Fruit fly (Drosophila melanogaster) whole organism, embryonic: ENCODE measurements around the gene CG1024.
A peak's percentile ranks its signal among the peaks of the same experiment; 100 is the strongest.

Source experiments
- Atf6 ChIP-seq: fragments of 200-800 bp; sonication (Bioruptor generic); IDR thresholded peaks from 2 replicates; pipeline ENCODE4 v1.3.6; 2022; ENCODE audit warnings: missing biosample characterization, missing genetic modification characterization
- BtbVII ChIP-seq: fragments of 200-800 bp; sonication (Bioruptor generic); optimal IDR thresholded peaks from 3 replicates; lab custom pipeline; 2017; ENCODE audit warnings: missing biosample characterization, mild to moderate bottlenecking, missing genetic modification characterization
- C15 ChIP-seq: fragments of 200-800 bp; sonication (Bioruptor generic); IDR thresholded peaks from 3 replicates; pipeline ENCODE4 v1.3.6; 2022; ENCODE audit warnings: missing biosample characterization, missing genetic modification characterization
- CG10431 ChIP-seq: fragments of 200-800 bp; sonication (Bioruptor generic); optimal IDR thresholded peaks from 3 replicates; lab custom pipeline; 2018; ENCODE audit warnings: missing biosample characterization, mild to moderate bottlenecking, missing genetic modification characterization
- CG11247 ChIP-seq: fragments of 200-800 bp; sonication (Bioruptor generic); IDR thresholded peaks from 2 replicates; pipeline ENCODE4 v1.3.6; 2022; ENCODE audit warnings: missing biosample characterization, missing genetic modification characterization
- CG12659 ChIP-seq: fragments of 200-800 bp; sonication (Bioruptor generic); optimal IDR thresholded peaks from 3 replicates; lab custom pipeline; 2017; ENCODE audit warnings: mild to moderate bottlenecking, missing biosample characterization, missing genetic modification reagents, missing genetic modification characterization
- CG12769 ChIP-seq: fragments of 200-800 bp; sonication (Bioruptor generic); optimal IDR thresholded peaks from 2 replicates; lab custom pipeline; 2019; ENCODE audit warnings: missing biosample characterization, mild to moderate bottlenecking, missing genetic modification characterization, moderate library complexity
- CG14014 ChIP-seq: fragments of 200-800 bp; sonication (Bioruptor generic); IDR thresholded peaks from 2 replicates; pipeline ENCODE4 v1.3.6; 2022; ENCODE audit warnings: missing biosample characterization, missing genetic modification characterization
- CG14860 ChIP-seq: fragments of 200-800 bp; sonication (Bioruptor generic); IDR thresholded peaks from 3 replicates; pipeline ENCODE4 v1.3.6; 2022; ENCODE audit warnings: missing biosample characterization, missing genetic modification characterization; ENCODE audit not compliant: partially characterized antibody
- CG15601 ChIP-seq: fragments of 200-800 bp; sonication (Bioruptor generic); optimal IDR thresholded peaks from 3 replicates; lab custom pipeline; 2019; ENCODE audit warnings: missing biosample characterization, mild to moderate bottlenecking, missing genetic modification characterization, moderate library complexity
- CG18764 ChIP-seq: fragments of 200-800 bp; sonication (Bioruptor generic); optimal IDR thresholded peaks from 3 replicates; lab custom pipeline; 2016; ENCODE audit warnings: missing biosample characterization, missing genetic modification characterization
- CG3065 ChIP-seq: fragments of 200-800 bp; sonication (Bioruptor generic); optimal IDR thresholded peaks from 2 replicates; lab custom pipeline; 2016; ENCODE audit warnings: missing biosample characterization, missing genetic modification characterization
- CG33213 ChIP-seq: fragments of 200-800 bp; sonication (Bioruptor generic); optimal IDR thresholded peaks from 3 replicates; lab custom pipeline; 2016; ENCODE audit warnings: missing biosample characterization, missing genetic modification characterization
- CG3847 ChIP-seq: fragments of 200-800 bp; sonication (Bioruptor generic); IDR thresholded peaks from 2 replicates; pipeline ENCODE4 v1.3.6; 2022; ENCODE audit warnings: missing biosample characterization, missing genetic modification characterization
- CG6854 ChIP-seq: fragments of 200-800 bp; sonication (Bioruptor generic); optimal IDR thresholded peaks from 3 replicates; lab custom pipeline; 2017; ENCODE audit warnings: missing biosample characterization, mild to moderate bottlenecking, missing genetic modification characterization
- Dad ChIP-seq: fragments of 200-800 bp; sonication (Bioruptor generic); optimal IDR thresholded peaks from 3 replicates; lab custom pipeline; 2016; ENCODE audit warnings: missing biosample characterization, missing genetic modification characterization
- E2f1 ChIP-seq: fragments of 200-800 bp; sonication (Bioruptor generic); IDR thresholded peaks from 2 replicates; pipeline ENCODE4 v1.3.6; 2022; ENCODE audit warnings: missing biosample characterization, missing genetic modification characterization
- E2f2 ChIP-seq: fragments of 200-800 bp; sonication (Bioruptor generic); IDR thresholded peaks from 2 replicates; pipeline ENCODE4 v1.3.6; 2022; ENCODE audit warnings: missing biosample characterization, missing genetic modification characterization
- Eip74EF ChIP-seq, 2 experiments: fragments of 200-800 bp in 1 of 2; fragments of >200 bp in 1 of 2; sonication (Bioruptor generic) in 1 of 2; optimal IDR thresholded peaks; 2 replicates each; lab custom pipeline; 2017 to 2019; ENCODE audit warnings: missing biosample characterization in 2 of 2, missing genetic modification characterization in 2 of 2, mild to moderate bottlenecking in 1 of 2, moderate library complexity in 1 of 2
- Fer2 ChIP-seq: fragments of 200-800 bp; sonication (Bioruptor generic); optimal IDR thresholded peaks from 2 replicates; lab custom pipeline; 2018; ENCODE audit warnings: missing biosample characterization, mild to moderate bottlenecking, missing genetic modification characterization, moderate library complexity
- HLH3B ChIP-seq: fragments of 200-800 bp; sonication (Bioruptor generic); IDR thresholded peaks from 2 replicates; pipeline ENCODE4 v1.3.6; 2022; ENCODE audit warnings: missing biosample characterization, missing genetic modification characterization
- Hr3 ChIP-seq: fragments of 200-800 bp; sonication (Bioruptor generic); optimal IDR thresholded peaks from 3 replicates; lab custom pipeline; 2016; ENCODE audit warnings: missing biosample characterization, missing genetic modification characterization
- Hr51 ChIP-seq, 2 experiments: fragments of 200-800 bp; sonication (Bioruptor generic); optimal IDR thresholded peaks; 2 replicates in 1 of 2; 3 replicates in 1 of 2; lab custom pipeline; 2016 to 2018; ENCODE audit warnings: missing biosample characterization in 2 of 2, missing genetic modification characterization in 2 of 2, mild to moderate bottlenecking in 1 of 2, moderate library complexity in 1 of 2
- Hr78 ChIP-seq, 2 experiments: fragments of 200-800 bp in 1 of 2; fragments of >200 bp in 1 of 2; sonication (Bioruptor generic) in 1 of 2; optimal IDR thresholded peaks; 2 replicates each; lab custom pipeline; 2017 to 2019; ENCODE audit warnings: missing biosample characterization in 2 of 2, missing genetic modification characterization in 2 of 2, mild to moderate bottlenecking in 1 of 2, moderate library complexity in 1 of 2
- Lpt ChIP-seq: fragments of >200 bp; optimal IDR thresholded peaks from 2 replicates; lab custom pipeline; 2018; ENCODE audit warnings: missing biosample characterization, missing genetic modification characterization
- MTF-1 ChIP-seq: fragments of 200-800 bp; sonication (Bioruptor generic); optimal IDR thresholded peaks from 2 replicates; lab custom pipeline; 2018; ENCODE audit warnings: missing biosample characterization, mild to moderate bottlenecking, missing genetic modification characterization, borderline replicate concordance
- Nf-YB ChIP-seq: fragments of 200-800 bp; sonication (Bioruptor generic); optimal IDR thresholded peaks from 3 replicates; lab custom pipeline; 2019; ENCODE audit warnings: missing biosample characterization, mild to moderate bottlenecking, missing genetic modification characterization, moderate library complexity
- Optix ChIP-seq: fragments of 200-800 bp; sonication (Bioruptor generic); IDR thresholded peaks from 3 replicates; pipeline ENCODE4 v1.3.6; 2022; ENCODE audit warnings: missing biosample characterization, missing genetic modification characterization
- PHDP ChIP-seq: fragments of 200-800 bp; sonication (Bioruptor generic); optimal IDR thresholded peaks from 3 replicates; lab custom pipeline; 2018; ENCODE audit warnings: missing biosample characterization, mild to moderate bottlenecking, missing genetic modification characterization, moderate library complexity
- Stat92E ChIP-seq, 3 experiments: fragments of >200 bp in 2 of 3; fragments of 200-800 bp in 1 of 3; sonication (Bioruptor generic) in 1 of 3; optimal IDR thresholded peaks; 2 replicates each; lab custom pipeline; 2017 to 2019; ENCODE audit warnings: missing biosample characterization in 3 of 3, missing genetic modification characterization in 3 of 3, mild to moderate bottlenecking in 1 of 3, moderate library complexity in 1 of 3
- Taf1 ChIP-seq: fragments of 200-800 bp; sonication (Bioruptor generic); IDR thresholded peaks from 2 replicates; pipeline ENCODE4 v1.3.6; 2022; ENCODE audit warnings: missing biosample characterization, missing genetic modification characterization
- Usf ChIP-seq: fragments of 200-800 bp; sonication (Bioruptor generic); optimal IDR thresholded peaks from 2 replicates; lab custom pipeline; 2017; ENCODE audit warnings: missing genotype, missing biosample characterization, missing genetic modification characterization
- Vsx1 ChIP-seq: fragments of 200-800 bp; sonication (Bioruptor generic); optimal IDR thresholded peaks from 2 replicates; lab custom pipeline; 2017; ENCODE audit warnings: missing biosample characterization, mild to moderate bottlenecking, missing genetic modification characterization, missing genetic modification reagents
- bigmax ChIP-seq: fragments of 200-800 bp; sonication (Bioruptor generic); optimal IDR thresholded peaks from 2 replicates; lab custom pipeline; 2018; ENCODE audit warnings: missing biosample characterization, mild to moderate bottlenecking, missing genetic modification characterization
- chinmo ChIP-seq: fragments of 200-800 bp; sonication (Bioruptor generic); IDR thresholded peaks from 4 replicates; pipeline ENCODE4 v1.3.6; 2022; ENCODE audit warnings: missing biosample characterization, missing genetic modification characterization; ENCODE audit not compliant: partially characterized antibody
- corto ChIP-seq: fragments of 200-800 bp; sonication (Bioruptor generic); optimal IDR thresholded peaks from 2 replicates; lab custom pipeline; 2016; ENCODE audit warnings: missing biosample characterization, mild to moderate bottlenecking, missing genetic modification characterization, moderate library complexity
- ewg ChIP-seq: fragments of 200-800 bp; sonication (Bioruptor generic); optimal IDR thresholded peaks from 3 replicates; lab custom pipeline; 2017; ENCODE audit warnings: mild to moderate bottlenecking, missing biosample characterization, missing genetic modification reagents, missing genetic modification characterization
- fu2 ChIP-seq: fragments of 200-800 bp; sonication (Bioruptor generic); optimal IDR thresholded peaks from 2 replicates; lab custom pipeline; 2016; ENCODE audit warnings: missing biosample characterization, missing genetic modification characterization
- grau ChIP-seq: fragments of 200-800 bp; optimal IDR thresholded peaks from 3 replicates; lab custom pipeline; 2019; ENCODE audit warnings: missing biosample characterization, mild to moderate bottlenecking, missing genetic modification characterization, moderate library complexity
- lov ChIP-seq, 2 experiments: fragments of 200-800 bp in 1 of 2; fragments of >200 bp in 1 of 2; sonication (Bioruptor generic) in 1 of 2; IDR thresholded peaks in 1 of 2; optimal IDR thresholded peaks in 1 of 2; 2 replicates in 1 of 2; 3 replicates in 1 of 2; pipeline versions ENCODE4 v1.3.6 to Lab custom; 2017 to 2022; ENCODE audit warnings: missing biosample characterization in 1 of 2, missing genetic modification characterization in 1 of 2
- pho ChIP-seq: fragments of 200-800 bp; sonication (Bioruptor generic); optimal IDR thresholded peaks from 2 replicates; lab custom pipeline; 2016; ENCODE audit warnings: missing biosample characterization, missing genetic modification characterization
- prd ChIP-seq, 3 experiments: fragments of >200 bp in 2 of 3; fragments of 200-800 bp in 1 of 3; sonication (Bioruptor generic) in 1 of 3; optimal IDR thresholded peaks in 2 of 3; IDR thresholded peaks in 1 of 3; 2 replicates in 2 of 3; 3 replicates in 1 of 3; pipeline versions ENCODE4 v1.3.6 to Lab custom; 2017 to 2022; ENCODE audit warnings: missing biosample characterization in 1 of 3, missing genetic modification characterization in 1 of 3
- sna ChIP-seq: fragments of 200-800 bp; sonication (Bioruptor generic); IDR thresholded peaks from 2 replicates; pipeline ENCODE4 v1.3.6; 2022; ENCODE audit warnings: missing biosample characterization, missing genetic modification characterization; ENCODE audit not compliant: partially characterized antibody
- ssp ChIP-seq: fragments of 200-800 bp; sonication (Bioruptor generic); IDR thresholded peaks from 2 replicates; pipeline ENCODE4 v1.3.6; 2022; ENCODE audit warnings: missing biosample characterization, missing genetic modification characterization
- ttk ChIP-seq: fragments of 200-800 bp; sonication (Bioruptor generic); IDR thresholded peaks from 2 replicates; pipeline ENCODE4 v2.1.2; 2022; ENCODE audit warnings: missing biosample characterization, missing genetic modification characterization

CG1024 gene

dm6 chr3R:6353624-6354352 lies 26.3 kb downstream of the CG1024 start (continued):
- TF ChIP-seq Atf6 (GFP tag; lab: Robert Waterston, UW), result peak; percentile 64
- no peak for TF ChIP-seq lov (optimal IDR thresholded peaks at IDR 0.05; lab: Kevin White, UChicago)
- TF ChIP-seq lov (GFP tag; IDR thresholded peaks at IDR 0.05; lab: Robert Waterston, UW), result no peak
- TF ChIP-seq PHDP (tag; lab: Kevin White, UChicago), result peak; percentile 89
- peak; percentile 83 for TF ChIP-seq CG12769
- TF ChIP-seq chinmo (GFP tag; lab: Robert Waterston, UW), result no peak
- TF ChIP-seq Fer2 (tag; lab: Kevin White, UChicago), result no peak
- peak; percentile 89 for TF ChIP-seq CG12659 (GFP tag; lab: Kevin White, UChicago)
- TF ChIP-seq CG3065, result peak; percentile 24
- no peak for TF ChIP-seq Hr78 (GFP tag; optimal IDR thresholded peaks at IDR 0.05; lab: Kevin White, UChicago)
- peak; percentile 66 for TF ChIP-seq ewg (GFP tag; lab: Kevin White, UChicago)
- peak; percentile 56 for TF ChIP-seq pho
- no peak for TF ChIP-seq CG10431 (GFP tag; lab: Kevin White, UChicago)
- peak; percentile 63 for TF ChIP-seq ttk (GFP tag; lab: Robert Waterston, UW)
- no peak for TF ChIP-seq bigmax (GFP tag; lab: Kevin White, UChicago)
- TF ChIP-seq CG33213 (GFP tag; lab: Kevin White, UChicago), result no peak
- TF ChIP-seq CG3847 (GFP tag; lab: Robert Waterston, UW), result no peak; the same call in none of the 2 replicates
- peak; percentile 53; the same call in 1 of the 2 replicates for TF ChIP-seq E2f2 (GFP tag; lab: Robert Waterston, UW)
- TF ChIP-seq prd (optimal IDR thresholded peaks at IDR 0.05; lab: Kevin White, UChicago), result no peak
- peak; percentile 63; the same call in 2 of the 3 replicates for TF ChIP-seq prd (GFP tag; IDR thresholded peaks at IDR 0.05; lab: Robert Waterston, UW)
- TF ChIP-seq CG18764 (GFP tag; lab: Kevin White, UChicago), result peak; percentile 68
- TF ChIP-seq Vsx1, result no peak
- TF ChIP-seq Optix (GFP tag; lab: Robert Waterston, UW), result no peak
- TF ChIP-seq CG14014 (GFP tag; lab: Robert Waterston, UW), result peak; percentile 29; the same call in 1 of the 2 replicates
- TF ChIP-seq Eip74EF (GFP tag; optimal IDR thresholded peaks at IDR 0.05; lab: Kevin White, UChicago), result peak in 1 of 2 experiments; percentile 82
- TF ChIP-seq CG15601 (tag; lab: Kevin White, UChicago), result no peak
- no peak for TF ChIP-seq CG11247 (GFP tag; lab: Robert Waterston, UW)
- TF ChIP-seq Taf1 (GFP tag; lab: Robert Waterston, UW), result 0 out of 2 replicates have a peak, but pooled peaks have one; percentile 10
- no peak for TF ChIP-seq MTF-1
- peak; percentile 58 for TF ChIP-seq E2f1
- TF ChIP-seq HLH3B (GFP tag; lab: Robert Waterston, UW), result peak; percentile 45; the same call in 1 of the 2 replicates
- peak; percentile 67 for TF ChIP-seq fu2 (GFP tag; lab: Kevin White, UChicago)
- TF ChIP-seq sna (GFP tag; lab: Robert Waterston, UW), result no peak
- TF ChIP-seq ssp (GFP tag; lab: Robert Waterston, UW), result no peak; the same call in 1 of the 2 replicates
- TF ChIP-seq Dad (GFP tag; lab: Kevin White, UChicago), result peak; percentile 30
- peak; percentile 16 for TF ChIP-seq Usf (GFP tag; lab: Kevin White, UChicago)
- peak in 1 of 2 experiments; percentile 26 for TF ChIP-seq Hr51 (GFP tag; optimal IDR thresholded peaks at IDR 0.05; lab: Kevin White, UChicago)
- peak; percentile 80 for TF ChIP-seq CG6854
- TF ChIP-seq grau (tag; lab: Kevin White, UChicago), result peak; percentile 85
- no peak for TF ChIP-seq Lpt (GFP tag; lab: Kevin White, UChicago)
- peak in 1 of 3 experiments; percentile 9 for TF ChIP-seq Stat92E (GFP tag; optimal IDR thresholded peaks at IDR 0.05; lab: Kevin White, UChicago)
- TF ChIP-seq Hr3 (GFP tag; lab: Kevin White, UChicago), result peak; percentile 77
- TF ChIP-seq CG14860, result no peak
- TF ChIP-seq C15 (GFP tag; lab: Robert Waterston, UW), result 0 out of 3 replicates have a peak, but pooled peaks have one; percentile 16
- peak; percentile 83 for TF ChIP-seq BtbVII (GFP tag; lab: Kevin White, UChicago)
- no peak for TF ChIP-seq Nf-YB
- no peak for TF ChIP-seq corto (GFP tag; lab: Kevin White, UChicago)
